Fruit fly (Drosophila melanogaster): ENCODE measurements around the gene TSG101.

The TSG101 gene

dm6 chr3L:16890650-16891336 lies 48.7 kb downstream of the TSG101 start (continued):
- TF ChIP-seq CG31388 (GFP tag; optimal IDR thresholded peaks at IDR 0.05): peak; percentile 72
- TF ChIP-seq MTF-1 (GFP tag; optimal IDR thresholded peaks at IDR 0.05; ENCODE audit: borderline replicate concordance): peak; percentile 80
- TF ChIP-seq CG9817 (tag; optimal IDR thresholded peaks at IDR 0.05): peak; percentile 78
- TF ChIP-seq CG3995 (GFP tag; optimal IDR thresholded peaks at IDR 0.05): no peak
- no peak for TF ChIP-seq CG7745 (tag; optimal IDR thresholded peaks at IDR 0.05)
- peak; percentile 29 for TF ChIP-seq CG6683 (GFP tag; optimal IDR thresholded peaks at IDR 0.05)
- peak; percentile 72 for TF ChIP-seq caup (GFP tag; optimal IDR thresholded peaks at IDR 0.05; ENCODE audit: severe bottlenecking)
- TF ChIP-seq sc (optimal IDR thresholded peaks at IDR 0.05): no peak
- peak; percentile 89 for TF ChIP-seq sc (GFP tag; optimal IDR thresholded peaks at IDR 0.05)
- TF ChIP-seq ab (GFP tag; optimal IDR thresholded peaks at IDR 0.05): peak; percentile 34
- peak; percentile 18; the same call in 1 of the 3 replicates for TF ChIP-seq CG34224 (GFP tag; IDR thresholded peaks at IDR 0.05; ENCODE audit: partially characterized antibody)
- peak; percentile 84 for TF ChIP-seq HHEX (GFP tag; optimal IDR thresholded peaks at IDR 0.05)
- TF ChIP-seq CG14050 (GFP tag; IDR thresholded peaks at IDR 0.05): peak; percentile 91
- TF ChIP-seq Sox100B (GFP tag; optimal IDR thresholded peaks at IDR 0.05): peak; percentile 87
- peak; percentile 58 for TF ChIP-seq CG31365 (tag; optimal IDR thresholded peaks at IDR 0.05)
- peak; percentile 82 for TF ChIP-seq CG18599 (GFP tag; optimal IDR thresholded peaks at IDR 0.05)
- TF ChIP-seq Poxn (GFP tag; IDR thresholded peaks at IDR 0.05): 0 out of 2 replicates have a peak, but pooled peaks have one; percentile 17
- peak; percentile 70 for TF ChIP-seq Bdp1 (GFP tag; optimal IDR thresholded peaks at IDR 0.05)
- TF ChIP-seq CG6689 (GFP tag; IDR thresholded peaks at IDR 0.05): peak; percentile 92
- no peak for TF ChIP-seq lbe (GFP tag; optimal IDR thresholded peaks at IDR 0.05)
- peak; percentile 71 for TF ChIP-seq CG6272 (GFP tag; IDR thresholded peaks at IDR 0.05)
- TF ChIP-seq pita (GFP tag; optimal IDR thresholded peaks at IDR 0.05): no peak
- peak; percentile 89 for TF ChIP-seq tap (tag; optimal IDR thresholded peaks at IDR 0.05)
- TF ChIP-seq CG6175 (GFP tag; IDR thresholded peaks at IDR 0.05): peak; percentile 63; the same call in 2 of the 3 replicates
- peak; percentile 50 for TF ChIP-seq CG15479 (GFP tag; optimal IDR thresholded peaks at IDR 0.05)
- no peak for TF ChIP-seq CG17912 (GFP tag; optimal IDR thresholded peaks at IDR 0.05)
- TF ChIP-seq CG34376 (GFP tag; optimal IDR thresholded peaks at IDR 0.05): peak; percentile 36
- peak; percentile 75 for TF ChIP-seq da (GFP tag; optimal IDR thresholded peaks at IDR 0.05)
- TF ChIP-seq CG34422 (GFP tag; IDR thresholded peaks at IDR 0.05): peak; percentile 89
- TF ChIP-seq CG12104 (GFP tag; optimal IDR thresholded peaks at IDR 0.05): peak; percentile 82
- peak; percentile 96 for TF ChIP-seq Ets65A (GFP tag)
- peak; percentile 52; the same call in 1 of the 2 replicates for TF ChIP-seq dan (GFP tag; IDR thresholded peaks at IDR 0.05)
- peak; percentile 58 for TF ChIP-seq psq (GFP tag; optimal IDR thresholded peaks at IDR 0.05)
- TF ChIP-seq CG4617 (GFP tag; optimal IDR thresholded peaks at IDR 0.05; ENCODE audit: borderline replicate concordance): peak; percentile 68
- peak; percentile 13 for TF ChIP-seq emc (GFP tag; optimal IDR thresholded peaks at IDR 0.05)
- TF ChIP-seq corto (GFP tag; optimal IDR thresholded peaks at IDR 0.05): no peak
- peak; percentile 82 for TF ChIP-seq Oaz (GFP tag; IDR thresholded peaks at IDR 0.05)
- TF ChIP-seq CG8388 (GFP tag; optimal IDR thresholded peaks at IDR 0.05): peak; percentile 93
- TF ChIP-seq Hr3 (GFP tag; optimal IDR thresholded peaks at IDR 0.05): peak; percentile 88
- TF ChIP-seq Hr78 (GFP tag; optimal IDR thresholded peaks at IDR 0.05): peak in 1 of 2 experiments; percentile 88
- TF ChIP-seq nau (GFP tag; optimal IDR thresholded peaks at IDR 0.05): peak; percentile 85
- peak; percentile 92 for TF ChIP-seq CG17829 (tag; optimal IDR thresholded peaks at IDR 0.05)
- TF ChIP-seq gsb (GFP tag; IDR thresholded peaks at IDR 0.05): peak; percentile 51
- TF ChIP-seq trh (GFP tag; optimal IDR thresholded peaks at IDR 0.05): peak; percentile 61
- TF ChIP-seq HLH54F (GFP tag; optimal IDR thresholded peaks at IDR 0.05): peak; percentile 57
- TF ChIP-seq crol (GFP tag; IDR thresholded peaks at IDR 0.05): peak; percentile 99
- TF ChIP-seq rib (GFP tag; IDR thresholded peaks at IDR 0.05): peak; percentile 76
